1 fruit fly cellular context compared by ENCODE assay signal in the genomic region with DNA sequence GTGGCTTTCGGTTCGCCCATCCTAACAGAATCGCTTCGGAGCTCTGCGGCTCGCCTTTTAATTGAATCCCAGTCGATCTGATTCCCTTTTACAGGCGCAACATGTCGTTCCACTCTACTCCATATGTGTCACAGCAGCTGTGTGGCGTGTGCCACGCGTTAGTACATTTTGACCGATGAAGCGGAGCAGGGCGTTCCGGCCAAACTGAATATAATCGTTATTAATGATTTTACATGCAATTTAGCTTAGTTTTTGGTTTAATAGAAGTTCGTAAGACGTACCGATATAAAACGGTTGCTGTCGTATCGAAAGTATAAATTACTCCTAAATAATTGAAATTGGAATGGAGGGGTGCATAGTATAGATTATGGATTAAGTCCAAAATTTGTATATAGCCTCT.
TF ChIP-seq lines count a peak whose summit lies in the region.

Gene CG11523 (minus strand): TSS at position 145 of the 400 bp plus-strand sequence.

TF ChIP-seq in whole organism, embryonic, 481 proteins besides CTCF, POLR2A, EP300 and RAD21 (continued from another document and continues in another):
- TF ChIP-seq CG3838 (GFP tag; optimal IDR thresholded peaks at IDR 0.05; lab: Kevin White, UChicago) (no peak), CG2875 (GFP tag; optimal IDR thresholded peaks at IDR 0.05; lab: Kevin White, UChicago) (no peak), Ravus (GFP tag; IDR thresholded peaks at IDR 0.05; lab: Robert Waterston, UW) (no peak), CG9437 (GFP tag; optimal IDR thresholded peaks at IDR 0.05; lab: Kevin White, UChicago) (no peak), tin (GFP tag; optimal IDR thresholded peaks at IDR 0.05; lab: Kevin White, UChicago) (no peak), ham (GFP tag; IDR thresholded peaks at IDR 0.05; lab: Robert Waterston, UW) (no peak), CG10147 (GFP tag; optimal IDR thresholded peaks at IDR 0.05; lab: Kevin White, UChicago) (peak; percentile 3), NC2α (GFP tag; optimal IDR thresholded peaks at IDR 0.05; lab: Kevin White, UChicago) (no peak), CG2678 (tag; optimal IDR thresholded peaks at IDR 0.05; lab: Kevin White, UChicago) (peak; percentile 19), Hr78 (GFP tag; optimal IDR thresholded peaks at IDR 0.05; lab: Kevin White, UChicago) (no peak), Meics (GFP tag; optimal IDR thresholded peaks at IDR 0.05; lab: Kevin White, UChicago) (no peak), ab (GFP tag; optimal IDR thresholded peaks at IDR 0.05; lab: Kevin White, UChicago) (no peak), Optix (GFP tag; IDR thresholded peaks at IDR 0.05; lab: Robert Waterston, UW) (no peak), CG8924 (tag; optimal IDR thresholded peaks at IDR 0.05; lab: Kevin White, UChicago) (no peak), CG8944 (GFP tag; optimal IDR thresholded peaks at IDR 0.05; lab: Kevin White, UChicago) (no peak), CG6854 (GFP tag; optimal IDR thresholded peaks at IDR 0.05; lab: Kevin White, UChicago) (no peak), Gug (GFP tag; IDR thresholded peaks at IDR 0.05; lab: Robert Waterston, UW) (no peak), az2 (GFP tag; optimal IDR thresholded peaks at IDR 0.05; lab: Kevin White, UChicago) (no peak), CG12155 (GFP tag; optimal IDR thresholded peaks at IDR 0.05; lab: Kevin White, UChicago) (no peak), CG4854 (GFP tag; optimal IDR thresholded peaks at IDR 0.05; lab: Kevin White, UChicago) (no peak), CG8388 (GFP tag; optimal IDR thresholded peaks at IDR 0.05; lab: Kevin White, UChicago) (no peak), CG17802 (tag; optimal IDR thresholded peaks at IDR 0.05; lab: Kevin White, UChicago) (no peak), bsh (GFP tag; optimal IDR thresholded peaks at IDR 0.05; lab: Kevin White, UChicago) (no peak), CG17186 (GFP tag; optimal IDR thresholded peaks at IDR 0.05; lab: Kevin White, UChicago) (peak; percentile 22), CG6683 (GFP tag; optimal IDR thresholded peaks at IDR 0.05; lab: Kevin White, UChicago) (no peak), ac (GFP tag; optimal IDR thresholded peaks at IDR 0.05; lab: Kevin White, UChicago) (peak; percentile 27), Dip2 (GFP tag; IDR thresholded peaks at IDR 0.05; lab: Robert Waterston, UW) (no peak), HmgZ (tag; optimal IDR thresholded peaks at IDR 0.05; lab: Kevin White, UChicago) (peak; percentile 38), da (GFP tag; optimal IDR thresholded peaks at IDR 0.05; lab: Kevin White, UChicago) (no peak), Hmx (GFP tag; optimal IDR thresholded peaks at IDR 0.05; lab: Kevin White, UChicago) (no peak), E2f1 (GFP tag; IDR thresholded peaks at IDR 0.05; lab: Robert Waterston, UW) (no peak), psq (GFP tag; optimal IDR thresholded peaks at IDR 0.05; lab: Kevin White, UChicago) (no peak), pzg (GFP tag; optimal IDR thresholded peaks at IDR 0.05; lab: Kevin White, UChicago) (peak; percentile 61), pnt (GFP tag; optimal IDR thresholded peaks at IDR 0.05; lab: Kevin White, UChicago) (no peak), Blimp-1 (GFP tag; optimal IDR thresholded peaks at IDR 0.05; lab: Kevin White, UChicago) (no peak), Lhr (GFP tag; optimal IDR thresholded peaks at IDR 0.05; lab: Kevin White, UChicago) (no peak), CG17359 (tag; optimal IDR thresholded peaks at IDR 0.05; lab: Kevin White, UChicago) (no peak), trh (GFP tag; optimal IDR thresholded peaks at IDR 0.05; lab: Kevin White, UChicago) (no peak), CG18599 (GFP tag; optimal IDR thresholded peaks at IDR 0.05; lab: Kevin White, UChicago) (peak; percentile 33), jumu (GFP tag; optimal IDR thresholded peaks at IDR 0.05; lab: Kevin White, UChicago) (no peak), disco-r (GFP tag; optimal IDR thresholded peaks at IDR 0.05; lab: Kevin White, UChicago) (no peak), tio (GFP tag; optimal IDR thresholded peaks at IDR 0.05; lab: Kevin White, UChicago) (no peak), slp2 (GFP tag; optimal IDR thresholded peaks at IDR 0.05; lab: Kevin White, UChicago) (no peak), Sox100B (GFP tag; optimal IDR thresholded peaks at IDR 0.05; lab: Kevin White, UChicago) (no peak), E2f2 (GFP tag; IDR thresholded peaks at IDR 0.05; lab: Robert Waterston, UW) (no peak), bab2 (GFP tag; optimal IDR thresholded peaks at IDR 0.05; lab: Kevin White, UChicago) (no peak), Taf1 (GFP tag; IDR thresholded peaks at IDR 0.05; lab: Robert Waterston, UW) (0 out of 2 replicates have a peak, but pooled peaks have one; percentile 18), trem (tag; optimal IDR thresholded peaks at IDR 0.05; lab: Kevin White, UChicago) (peak; percentile 31), CG6175 (GFP tag; IDR thresholded peaks at IDR 0.05; lab: Robert Waterston, UW) (no peak), CG16813 (GFP tag; IDR thresholded peaks at IDR 0.05; lab: Robert Waterston, UW; ENCODE audit: partially characterized antibody) (no peak), ranshi (GFP tag; IDR thresholded peaks at IDR 0.05; lab: Robert Waterston, UW) (0 out of 2 replicates have a peak, but pooled peaks have one; percentile 5), CG10267 (tag; optimal IDR thresholded peaks at IDR 0.05; lab: Kevin White, UChicago) (peak; percentile 13), her (GFP tag; optimal IDR thresholded peaks at IDR 0.05; lab: Kevin White, UChicago) (peak; percentile 19), CG16815 (GFP tag; optimal IDR thresholded peaks at IDR 0.05; lab: Kevin White, UChicago) (no peak), CG6791 (GFP tag; IDR thresholded peaks at IDR 0.05; lab: Robert Waterston, UW; ENCODE audit: partially characterized antibody) (no peak), CG11695 (GFP tag; IDR thresholded peaks at IDR 0.05; lab: Robert Waterston, UW) (no peak), Myb (GFP tag; optimal IDR thresholded peaks at IDR 0.05; lab: Kevin White, UChicago) (peak; percentile 39), Xbp1 (GFP tag; optimal IDR thresholded peaks at IDR 0.05; lab: Kevin White, UChicago) (no peak), CG34376 (GFP tag; optimal IDR thresholded peaks at IDR 0.05; lab: Kevin White, UChicago) (no peak), CG13894 (tag; optimal IDR thresholded peaks at IDR 0.05; lab: Kevin White, UChicago) (peak; percentile 13), CG8478 (optimal IDR thresholded peaks at IDR 0.05; lab: Kevin White, UChicago) (no peak), CG1024 (GFP tag; IDR thresholded peaks at IDR 0.05; lab: Robert Waterston, UW) (no peak), br (optimal IDR thresholded peaks at IDR 0.05; lab: Kevin White, UChicago) (no peak), Rx (GFP tag; IDR thresholded peaks at IDR 0.05; lab: Robert Waterston, UW) (no peak), sens-2 (GFP tag; IDR thresholded peaks at IDR 0.05; lab: Robert Waterston, UW) (no peak), Nf-YC (tag; optimal IDR thresholded peaks at IDR 0.05; lab: Kevin White, UChicago) (no peak), nerfin-2 (GFP tag; IDR thresholded peaks at IDR 0.05; lab: Robert Waterston, UW; ENCODE audit: partially characterized antibody) (no peak), CG18476 (GFP tag; optimal IDR thresholded peaks at IDR 0.05; lab: Kevin White, UChicago) (no peak), sqz (GFP tag; optimal IDR thresholded peaks at IDR 0.05; lab: Kevin White, UChicago) (no peak), corto (GFP tag; optimal IDR thresholded peaks at IDR 0.05; lab: Kevin White, UChicago) (no peak), sr (GFP tag; IDR thresholded peaks at IDR 0.05; lab: Robert Waterston, UW) (no peak), Trl (optimal IDR thresholded peaks at IDR 0.05; lab: Kevin White, UChicago) (no peak), Trl (GFP tag; optimal IDR thresholded peaks at IDR 0.05; lab: Kevin White, UChicago) (no peak), CG15601 (tag; optimal IDR thresholded peaks at IDR 0.05; lab: Kevin White, UChicago) (no peak), CG13296 (GFP tag; optimal IDR thresholded peaks at IDR 0.05; lab: Kevin White, UChicago) (no peak), CG14667 (GFP tag; IDR thresholded peaks at IDR 0.05; lab: Robert Waterston, UW) (no peak), fd102C (GFP tag; optimal IDR thresholded peaks at IDR 0.05; lab: Kevin White, UChicago) (no peak), CG10462 (GFP tag; optimal IDR thresholded peaks at IDR 0.05; lab: Kevin White, UChicago) (no peak), CG2712 (tag; optimal IDR thresholded peaks at IDR 0.05; lab: Kevin White, UChicago) (peak; percentile 31), CG17612 (GFP tag; IDR thresholded peaks at IDR 0.05; lab: Robert Waterston, UW) (no peak), CG10654 (GFP tag; optimal IDR thresholded peaks at IDR 0.05; lab: Kevin White, UChicago) (no peak), slou (GFP tag; optimal IDR thresholded peaks at IDR 0.05; lab: Kevin White, UChicago) (no peak), esg (GFP tag; conservative IDR thresholded peaks at IDR 0.05; lab: Robert Waterston, UW) (no peak), chm (GFP tag; IDR thresholded peaks at IDR 0.05; lab: Robert Waterston, UW) (no peak), h (optimal IDR thresholded peaks at IDR 0.05; lab: Kevin White, UChicago) (no peak), CG10431 (GFP tag; optimal IDR thresholded peaks at IDR 0.05; lab: Kevin White, UChicago) (no peak), CG7271 (tag; optimal IDR thresholded peaks at IDR 0.05; lab: Kevin White, UChicago) (no peak), row (GFP tag; IDR thresholded peaks at IDR 0.05; lab: Robert Waterston, UW) (peak; percentile 74), p53 (GFP tag; optimal IDR thresholded peaks at IDR 0.05; lab: Kevin White, UChicago) (no peak), CG33557 (GFP tag; optimal IDR thresholded peaks at IDR 0.05; lab: Kevin White, UChicago) (no peak), tll (GFP tag; optimal IDR thresholded peaks at IDR 0.05; lab: Kevin White, UChicago) (no peak), Kr (GFP tag; optimal IDR thresholded peaks at IDR 0.05; lab: Kevin White, UChicago) (no peak), Bdp1 (GFP tag; optimal IDR thresholded peaks at IDR 0.05; lab: Kevin White, UChicago) (no peak), CG9797 (GFP tag; optimal IDR thresholded peaks at IDR 0.05; lab: Kevin White, UChicago) (peak; percentile 61), HLH4C (GFP tag; IDR thresholded peaks at IDR 0.05; lab: Robert Waterston, UW; ENCODE audit: partially characterized antibody) (no peak), knrl (GFP tag; IDR thresholded peaks at IDR 0.05; lab: Robert Waterston, UW; ENCODE audit: partially characterized antibody) (peak; percentile 22; the same call in 1 of the 3 replicates), Poxn (GFP tag; IDR thresholded peaks at IDR 0.05; lab: Robert Waterston, UW) (no peak), CG6272 (GFP tag; IDR thresholded peaks at IDR 0.05; lab: Robert Waterston, UW) (no peak), PHDP (tag; optimal IDR thresholded peaks at IDR 0.05; lab: Kevin White, UChicago) (no peak), CG13424 (tag; optimal IDR thresholded peaks at IDR 0.05; lab: Kevin White, UChicago) (no peak), so (GFP tag; IDR thresholded peaks at IDR 0.05; lab: Robert Waterston, UW) (no peak), croc (GFP tag; conservative IDR thresholded peaks at IDR 0.05; lab: Robert Waterston, UW) (no peak), tx (GFP tag; optimal IDR thresholded peaks at IDR 0.05; lab: Kevin White, UChicago) (no peak), CG6765 (GFP tag; optimal IDR thresholded peaks at IDR 0.05; lab: Kevin White, UChicago) (no peak), Hr51 (GFP tag; optimal IDR thresholded peaks at IDR 0.05; lab: Kevin White, UChicago) (no peak), NC2β (GFP tag; optimal IDR thresholded peaks at IDR 0.05; lab: Kevin White, UChicago) (no peak), nerfin-1 (tag; optimal IDR thresholded peaks at IDR 0.05; lab: Kevin White, UChicago) (no peak), ATbp (GFP tag; optimal IDR thresholded peaks at IDR 0.05; lab: Kevin White, UChicago) (no peak), CG32772 (GFP tag; IDR thresholded peaks at IDR 0.05; lab: Robert Waterston, UW) (no peak), ase (GFP tag; IDR thresholded peaks at IDR 0.05; lab: Robert Waterston, UW) (no peak), Chrac-16 (GFP tag; optimal IDR thresholded peaks at IDR 0.05; lab: Kevin White, UChicago) (peak; percentile 8), Bgb (GFP tag; IDR thresholded peaks at IDR 0.05; lab: Robert Waterston, UW; ENCODE audit: partially characterized antibody) (peak; percentile 42), cad (GFP tag; optimal IDR thresholded peaks at IDR 0.05; lab: Kevin White, UChicago) (no peak), CG10209 (GFP tag; optimal IDR thresholded peaks at IDR 0.05; lab: Kevin White, UChicago) (no peak), CG42726 (GFP tag; IDR thresholded peaks at IDR 0.05; lab: Robert Waterston, UW; ENCODE audit: partially characterized antibody) (no peak), hkb (optimal IDR thresholded peaks at IDR 0.05; lab: Kevin White, UChicago) (no peak), hkb (GFP tag; IDR thresholded peaks at IDR 0.05; lab: Robert Waterston, UW) (no peak), YL-1 (GFP tag; optimal IDR thresholded peaks at IDR 0.05; lab: Kevin White, UChicago) (no peak), sc (optimal IDR thresholded peaks at IDR 0.05; lab: Kevin White, UChicago) (no peak), sc (GFP tag; optimal IDR thresholded peaks at IDR 0.05; lab: Kevin White, UChicago) (no peak), danr (GFP tag; IDR thresholded peaks at IDR 0.05; lab: Robert Waterston, UW) (no peak), pan (optimal IDR thresholded peaks at IDR 0.05; lab: Kevin White, UChicago) (no peak), pan (GFP tag; optimal IDR thresholded peaks at IDR 0.05 in 1 of 2, IDR thresholded peaks at IDR 0.05 in 1 of 2) (no peak), CG33213 (GFP tag; optimal IDR thresholded peaks at IDR 0.05; lab: Kevin White, UChicago) (peak; percentile 33), Sry-β (GFP tag; optimal IDR thresholded peaks at IDR 0.05; lab: Kevin White, UChicago) (peak; percentile 27), dmrt99B (tag; optimal IDR thresholded peaks at IDR 0.05; lab: Kevin White, UChicago) (no peak), zen (tag; optimal IDR thresholded peaks at IDR 0.05; lab: Kevin White, UChicago) (peak; percentile 27), insv (GFP tag; optimal IDR thresholded peaks at IDR 0.05; lab: Kevin White, UChicago) (no peak), CG13123 (GFP tag; optimal IDR thresholded peaks at IDR 0.05; lab: Kevin White, UChicago) (no peak), dpn (GFP tag; optimal IDR thresholded peaks at IDR 0.05; lab: Kevin White, UChicago) (no peak), CG3995 (GFP tag; optimal IDR thresholded peaks at IDR 0.05; lab: Kevin White, UChicago) (peak; percentile 88), CG1647 (GFP tag; optimal IDR thresholded peaks at IDR 0.05; lab: Kevin White, UChicago) (no peak), CG1792 (GFP tag; optimal IDR thresholded peaks at IDR 0.05; lab: Kevin White, UChicago) (no peak), ewg (GFP tag; optimal IDR thresholded peaks at IDR 0.05; lab: Kevin White, UChicago) (no peak)
